Worm (Caenorhabditis elegans) whole organism, L2 larva: ENCODE measurements around the gene srw-63.

Experiments used
- C34F6.9 ChIP-seq: fragments of 150-350 bp; optimal IDR thresholded peaks from 2 replicates; lab custom pipeline; 2014; ENCODE audit warnings: missing biosample characterization, missing genetic modification characterization
- F13H6.1 ChIP-seq: sonication (generic microtip); optimal IDR thresholded peaks from 2 replicates; lab custom pipeline; 2016; ENCODE audit warnings: missing genetic modification characterization, missing compliant biosample characterization
- R02D3.7 ChIP-seq: fragments of 150-350 bp; optimal IDR thresholded peaks from 2 replicates; lab custom pipeline; 2014; ENCODE audit warnings: missing biosample characterization, missing genetic modification characterization
- Y55F3AM.14 ChIP-seq: fragments of 200-800 bp; sonication (Bioruptor generic); optimal IDR thresholded peaks from 2 replicates; lab custom pipeline; 2018; ENCODE audit warnings: mild to moderate bottlenecking, missing genetic modification characterization, missing compliant biosample characterization
- alr-1 ChIP-seq: fragments of 150-350 bp; optimal IDR thresholded peaks from 2 replicates; lab custom pipeline; 2014; ENCODE audit warnings: missing biosample characterization, missing genetic modification characterization
- aly-2 ChIP-seq: fragments of 150-350 bp; optimal IDR thresholded peaks from 2 replicates; lab custom pipeline; 2014; ENCODE audit warnings: missing biosample characterization, missing genetic modification characterization
- ama-1 ChIP-seq: fragments of 150-350 bp; optimal IDR thresholded peaks from 2 replicates; lab custom pipeline; 2018; ENCODE audit warnings: inconsistent platforms
- blmp-1 ChIP-seq: sonication (generic microtip); optimal IDR thresholded peaks from 2 replicates; lab custom pipeline; 2017; ENCODE audit warnings: missing genetic modification characterization, mild to moderate bottlenecking, missing compliant biosample characterization, antibody characterized with exemption, moderate library complexity; ENCODE audit not compliant: insufficient read depth
- ceh-16 ChIP-seq: fragments of 150-350 bp; optimal IDR thresholded peaks from 2 replicates; lab custom pipeline; 2014; ENCODE audit warnings: missing biosample characterization, missing genetic modification characterization
- ceh-82 ChIP-seq: fragments of 150-350 bp; optimal IDR thresholded peaks from 2 replicates; lab custom pipeline; 2014; ENCODE audit warnings: missing biosample characterization, missing genetic modification characterization
- crh-2 ChIP-seq: sonication (generic microtip); optimal IDR thresholded peaks from 2 replicates; lab custom pipeline; 2017; ENCODE audit warnings: missing biosample characterization, missing genetic modification characterization
- dmd-4 ChIP-seq: sonication (generic microtip); optimal IDR thresholded peaks from 2 replicates; lab custom pipeline; 2017; ENCODE audit warnings: missing biosample characterization, missing genetic modification characterization
- egl-27 ChIP-seq: sonication (generic microtip); optimal IDR thresholded peaks from 3 replicates; lab custom pipeline; 2017; ENCODE audit warnings: missing biosample characterization, missing genetic modification reagents, missing genetic modification characterization
- elt-1 ChIP-seq: fragments of 150-350 bp; optimal IDR thresholded peaks from 2 replicates; lab custom pipeline; 2014; ENCODE audit warnings: missing biosample characterization, missing genetic modification characterization
- fos-1 ChIP-seq: fragments of 150-350 bp; optimal IDR thresholded peaks from 2 replicates; lab custom pipeline; 2014; ENCODE audit warnings: missing biosample characterization, missing genetic modification characterization
- gmeb-1 ChIP-seq: fragments of 150-350 bp; optimal IDR thresholded peaks from 2 replicates; lab custom pipeline; 2014; ENCODE audit warnings: missing biosample characterization, missing genetic modification characterization
- lin-11 ChIP-seq: fragments of 150-350 bp; sonication (generic microtip); optimal IDR thresholded peaks from 2 replicates; lab custom pipeline; 2014; ENCODE audit warnings: missing biosample characterization, missing genetic modification characterization, inconsistent platforms, mixed read lengths
- lin-39 ChIP-seq: fragments of 150-350 bp; optimal IDR thresholded peaks from 2 replicates; lab custom pipeline; 2014; ENCODE audit warnings: missing biosample characterization, missing genetic modification reagents, missing genetic modification characterization
- lsy-2 ChIP-seq, 2 experiments: fragments of 150-350 bp in 1 of 2; sonication (generic microtip) in 1 of 2; optimal IDR thresholded peaks; 2 replicates each; lab custom pipeline; 2014 to 2017; ENCODE audit warnings: missing biosample characterization in 2 of 2, missing genetic modification characterization in 2 of 2
- mbf-1 ChIP-seq: sonication (generic microtip); optimal IDR thresholded peaks from 2 replicates; lab custom pipeline; 2017; ENCODE audit warnings: missing biosample characterization, missing genetic modification characterization
- mdl-1 ChIP-seq, 2 experiments: fragments of 150-350 bp in 1 of 2; sonication (generic microtip) in 1 of 2; optimal IDR thresholded peaks; 2 replicates each; lab custom pipeline; 2017; ENCODE audit warnings: missing biosample characterization in 2 of 2, missing genetic modification characterization in 2 of 2
- nhr-11 ChIP-seq: fragments of 150-350 bp; optimal IDR thresholded peaks from 2 replicates; lab custom pipeline; 2014; ENCODE audit warnings: missing biosample characterization, missing genetic modification characterization
- nhr-12 ChIP-seq: fragments of 150-350 bp; optimal IDR thresholded peaks from 2 replicates; lab custom pipeline; 2014; ENCODE audit warnings: missing biosample characterization, missing genetic modification characterization
- nhr-129 ChIP-seq: fragments of 150-350 bp; optimal IDR thresholded peaks from 2 replicates; lab custom pipeline; 2014; ENCODE audit warnings: missing biosample characterization, missing genetic modification characterization
- nhr-21 ChIP-seq: fragments of 150-350 bp; optimal IDR thresholded peaks from 2 replicates; lab custom pipeline; 2014; ENCODE audit warnings: missing biosample characterization, missing genetic modification characterization
- nhr-23 ChIP-seq: fragments of 150-350 bp; optimal IDR thresholded peaks from 2 replicates; lab custom pipeline; 2014; ENCODE audit warnings: missing biosample characterization, missing genetic modification reagents, missing genetic modification characterization
- nhr-237 ChIP-seq: fragments of 150-350 bp; optimal IDR thresholded peaks from 2 replicates; lab custom pipeline; 2014; ENCODE audit warnings: missing biosample characterization, missing genetic modification characterization
- nhr-6 ChIP-seq: fragments of 150-350 bp; optimal IDR thresholded peaks from 2 replicates; lab custom pipeline; 2014; ENCODE audit warnings: missing biosample characterization, missing genetic modification characterization
- nhr-77 ChIP-seq: fragments of 150-350 bp; optimal IDR thresholded peaks from 2 replicates; lab custom pipeline; 2014; ENCODE audit warnings: missing biosample characterization, missing genetic modification characterization
- peb-1 ChIP-seq: fragments of 150-350 bp; optimal IDR thresholded peaks from 2 replicates; lab custom pipeline; 2014; ENCODE audit warnings: missing biosample characterization, missing genetic modification characterization
- sem-4 ChIP-seq: fragments of 150-350 bp; optimal IDR thresholded peaks from 2 replicates; lab custom pipeline; 2014; ENCODE audit warnings: missing biosample characterization, missing genetic modification reagents, missing genetic modification characterization
- skn-1 ChIP-seq: sonication (generic microtip); optimal IDR thresholded peaks from 2 replicates; lab custom pipeline; 2017; ENCODE audit warnings: missing biosample characterization, missing genetic modification characterization
- sma-9 ChIP-seq, 2 experiments: fragments of 150-350 bp in 1 of 2; sonication (generic microtip) in 1 of 2; optimal IDR thresholded peaks; 2 replicates each; lab custom pipeline; 2014 to 2016; ENCODE audit warnings: missing genetic modification characterization in 2 of 2, mild to moderate bottlenecking in 1 of 2, missing biosample characterization in 1 of 2, missing compliant biosample characterization in 1 of 2, missing genetic modification reagents in 1 of 2, moderate library complexity in 1 of 2
- unc-55 ChIP-seq: fragments of 150-350 bp; sonication (generic microtip); optimal IDR thresholded peaks from 3 replicates; lab custom pipeline; 2014; ENCODE audit warnings: missing biosample characterization, missing genetic modification reagents, missing genetic modification characterization
- ztf-1 ChIP-seq: fragments of 200-800 bp; sonication (Bioruptor generic); conservative IDR thresholded peaks from 2 replicates; pipeline ENCODE4 v1.3.6; 2022; ENCODE audit warnings: missing genetic modification characterization, missing compliant biosample characterization
- ztf-11 ChIP-seq: sonication (generic microtip); optimal IDR thresholded peaks from 2 replicates; lab custom pipeline; 2017; ENCODE audit warnings: missing biosample characterization, missing genetic modification characterization
- ztf-4 ChIP-seq: fragments of 150-350 bp; optimal IDR thresholded peaks from 2 replicates; lab custom pipeline; 2014; ENCODE audit warnings: missing biosample characterization, missing genetic modification characterization

Gene srw-63

ce11 chrIV:14015844-14016243, at the start of gene srw-63:
srw-63 (minus strand) TSS chrIV:14015944.
- TF ChIP-seq peb-1 (tag; lab: Kevin White, UChicago) (no peak), gmeb-1 (tag; lab: Kevin White, UChicago) (no peak), mdl-1 (tag; optimal IDR thresholded peaks at IDR 0.05; lab: Kevin White, UChicago) (no peak), dmd-4 (tag; lab: Kevin White, UChicago) (no peak), nhr-12 (tag; lab: Kevin White, UChicago) (no peak), lin-11 (no peak), crh-2 (tag; lab: Kevin White, UChicago) (no peak), ztf-11 (no peak)

ce11 chrIV:14060612-14061011, 44.9 kb upstream of the srw-63 start, which contains the start of gene Y37A1B.4:
Y37A1B.4 (minus strand) TSS chrIV:14060712.
- no peak for TF ChIP-seq F13H6.1 (tag; lab: Kevin White, UChicago)
- no peak for TF ChIP-seq elt-1
- no peak for TF ChIP-seq Y55F3AM.14 (GFP tag; lab: Kevin White, UChicago)
- no peak for TF ChIP-seq R02D3.7 (tag; lab: Kevin White, UChicago)
- TF ChIP-seq ama-1 = no peak
- no peak for TF ChIP-seq alr-1 (tag; lab: Kevin White, UChicago)
- TF ChIP-seq unc-55 (GFP tag; lab: Kevin White, UChicago) = no peak
- no peak for TF ChIP-seq nhr-23 (tag; lab: Kevin White, UChicago)
- TF ChIP-seq ztf-1 = no peak
- no peak for TF ChIP-seq nhr-237
- TF ChIP-seq sem-4 = no peak
- TF ChIP-seq mdl-1 (tag; optimal IDR thresholded peaks at IDR 0.05; lab: Kevin White, UChicago) = no peak
- TF ChIP-seq lsy-2 (tag; optimal IDR thresholded peaks at IDR 0.05; lab: Kevin White, UChicago) = no peak
- TF ChIP-seq C34F6.9 = no peak
- no peak for TF ChIP-seq crh-2 (tag; lab: Kevin White, UChicago)
- TF ChIP-seq blmp-1 (tag; lab: Kevin White, UChicago) = no peak
- TF ChIP-seq nhr-21 = no peak
- no peak for TF ChIP-seq lin-39 (tag; lab: Kevin White, UChicago)

- no peak for TF ChIP-seq F13H6.1 (tag; lab: Kevin White, UChicago)
- TF ChIP-seq R02D3.7 (tag; lab: Kevin White, UChicago) = no peak
- TF ChIP-seq sma-9 (GFP tag; optimal IDR thresholded peaks at IDR 0.05; lab: Kevin White, UChicago) = no peak
- TF ChIP-seq sma-9 (tag; optimal IDR thresholded peaks at IDR 0.05; lab: Kevin White, UChicago) = no peak
- TF ChIP-seq, all 48 proteins: peak for 0
Measured at ce11 chrIV:14050900-14051299, 35.2 kb upstream of the srw-63 start, which contains the start of gene semo-1. semo-1 (plus strand) TSS chrIV:14051200.

- TF ChIP-seq skn-1 (tag; lab: Kevin White, UChicago) = peak; percentile 88
- no peak for TF ChIP-seq sem-4
- TF ChIP-seq crh-2 (tag; lab: Kevin White, UChicago) = peak; percentile 30
- TF ChIP-seq nhr-129 (tag; lab: Kevin White, UChicago) = peak; percentile 31
- TF ChIP-seq fos-1 (tag; lab: Kevin White, UChicago) = peak; percentile 76
Measured at ce11 chrIV:14050442-14050841, 34.7 kb upstream of the srw-63 start.

ce11 chrIV:14046777-14047176, 31.0 kb upstream of the srw-63 start:
- TF ChIP-seq aly-2 (tag; lab: Kevin White, UChicago) (no peak), nhr-129 (tag; lab: Kevin White, UChicago) (peak; percentile 32), nhr-77 (tag; lab: Kevin White, UChicago) (no peak), sma-9 (GFP tag; optimal IDR thresholded peaks at IDR 0.05; lab: Kevin White, UChicago) (no peak), sma-9 (tag; optimal IDR thresholded peaks at IDR 0.05; lab: Kevin White, UChicago) (no peak)

ce11 chrIV:14043680-14044079, 27.9 kb upstream of the srw-63 start, which contains the start of gene Y37A1B.7:
Y37A1B.7 (minus strand) TSS chrIV:14043780.
- TF ChIP-seq nhr-11 (tag; lab: Kevin White, UChicago) = no peak
- TF ChIP-seq lin-39 (tag; lab: Kevin White, UChicago) = no peak
- no peak for TF ChIP-seq blmp-1 (tag; lab: Kevin White, UChicago)
- no peak for TF ChIP-seq egl-27 (tag; lab: Kevin White, UChicago)
- TF ChIP-seq nhr-237 = no peak
- no peak for TF ChIP-seq dmd-4 (tag; lab: Kevin White, UChicago)
- no peak for TF ChIP-seq ztf-1
- no peak for TF ChIP-seq F13H6.1 (tag; lab: Kevin White, UChicago)
- no peak for TF ChIP-seq ceh-82 (tag; lab: Kevin White, UChicago)
- no peak for TF ChIP-seq ztf-4
- no peak for TF ChIP-seq sem-4
- TF ChIP-seq nhr-23 (tag; lab: Kevin White, UChicago) = no peak
- TF ChIP-seq ceh-16 (tag; lab: Kevin White, UChicago) = no peak
- no peak for TF ChIP-seq lin-11
- no peak for TF ChIP-seq nhr-129 (tag; lab: Kevin White, UChicago)
- no peak for TF ChIP-seq unc-55 (GFP tag; lab: Kevin White, UChicago)
- no peak for TF ChIP-seq nhr-6 (tag; lab: Kevin White, UChicago)
- TF ChIP-seq mbf-1 = no peak
